Worm (Caenorhabditis elegans) whole organism, late embryonic: ENCODE data around the gene lig-1.

Experiments
- C38D4.7 ChIP-seq: fragments of 200-800 bp; sonication (Bioruptor generic); optimal IDR thresholded peaks from 2 replicates; lab custom pipeline; 2018; ENCODE audit warnings: mild to moderate bottlenecking, missing genetic modification characterization, moderate library complexity, missing compliant biosample characterization
- T23F11.4 ChIP-seq: fragments of 200-800 bp; sonication (Bioruptor generic); optimal IDR thresholded peaks from 2 replicates; lab custom pipeline; 2018; ENCODE audit warnings: mild to moderate bottlenecking, missing genetic modification characterization, missing compliant biosample characterization
- ahr-1 ChIP-seq: sonication (generic microtip); optimal IDR thresholded peaks from 2 replicates; lab custom pipeline; 2016; ENCODE audit warnings: missing genetic modification characterization, missing compliant biosample characterization
- ama-1 ChIP-seq: fragments of 150-350 bp; optimal IDR thresholded peaks from 2 replicates; lab custom pipeline; 2014
- ceh-19 ChIP-seq: fragments of 200-800 bp; sonication (Bioruptor generic); optimal IDR thresholded peaks from 2 replicates; lab custom pipeline; 2018; ENCODE audit warnings: mild to moderate bottlenecking, missing genetic modification characterization, missing compliant biosample characterization
- ceh-22 ChIP-seq: sonication (generic microtip); optimal IDR thresholded peaks from 2 replicates; lab custom pipeline; 2017; ENCODE audit warnings: missing biosample characterization, missing genetic modification characterization
- ceh-24 ChIP-seq: sonication (generic microtip); optimal IDR thresholded peaks from 2 replicates; lab custom pipeline; 2016; ENCODE audit warnings: mild to moderate bottlenecking, missing genetic modification characterization, missing compliant biosample characterization
- ceh-30 ChIP-seq: fragments of 150-350 bp; optimal IDR thresholded peaks from 2 replicates; lab custom pipeline; 2014; ENCODE audit warnings: missing biosample characterization, missing genetic modification characterization
- ceh-31 ChIP-seq: sonication (generic microtip); optimal IDR thresholded peaks from 2 replicates; lab custom pipeline; 2016; ENCODE audit warnings: missing genetic modification characterization, missing compliant biosample characterization
- ceh-34 ChIP-seq: sonication (generic microtip); optimal IDR thresholded peaks from 2 replicates; lab custom pipeline; 2016; ENCODE audit warnings: mild to moderate bottlenecking, missing genetic modification characterization, missing compliant biosample characterization
- ceh-45 ChIP-seq: fragments of 200-800 bp; sonication (Bioruptor generic); IDR thresholded peaks from 2 replicates; pipeline ENCODE4 v1.3.6; 2022; ENCODE audit warnings: missing genetic modification reagents, missing genetic modification characterization, missing compliant biosample characterization
- ceh-48 ChIP-seq: sonication (generic microtip); optimal IDR thresholded peaks from 2 replicates; lab custom pipeline; 2016; ENCODE audit warnings: missing genetic modification characterization, inconsistent platforms, missing compliant biosample characterization
- ceh-6 ChIP-seq: fragments of 200-800 bp; sonication (Bioruptor generic); optimal IDR thresholded peaks from 2 replicates; lab custom pipeline; 2018; ENCODE audit warnings: mild to moderate bottlenecking, missing genetic modification characterization, missing compliant biosample characterization
- ceh-9 ChIP-seq: sonication (generic microtip); optimal IDR thresholded peaks from 2 replicates; lab custom pipeline; 2016; ENCODE audit warnings: mild to moderate bottlenecking, missing genetic modification characterization, inconsistent platforms, missing compliant biosample characterization
- che-1 ChIP-seq: sonication (generic microtip); optimal IDR thresholded peaks from 2 replicates; lab custom pipeline; 2016; ENCODE audit warnings: mild to moderate bottlenecking, missing genetic modification characterization, missing compliant biosample characterization
- dmd-4 ChIP-seq: sonication (generic microtip); optimal IDR thresholded peaks from 2 replicates; lab custom pipeline; 2016; ENCODE audit warnings: borderline replicate concordance, missing genetic modification characterization, missing compliant biosample characterization
- dve-1 ChIP-seq: sonication (generic microtip); optimal IDR thresholded peaks from 2 replicates; lab custom pipeline; 2017; ENCODE audit warnings: antibody characterized with exemption, mild to moderate bottlenecking, missing genetic modification characterization, missing compliant biosample characterization
- gmeb-2 ChIP-seq: sonication (generic microtip); optimal IDR thresholded peaks from 2 replicates; lab custom pipeline; 2016; ENCODE audit warnings: missing genetic modification characterization, inconsistent platforms, missing compliant biosample characterization
- hlh-8 ChIP-seq: sonication (generic microtip); optimal IDR thresholded peaks from 2 replicates; lab custom pipeline; 2016; ENCODE audit warnings: missing genotype, missing genetic modification characterization, missing compliant biosample characterization
- lim-6 ChIP-seq: sonication (generic microtip); optimal IDR thresholded peaks from 2 replicates; lab custom pipeline; 2016; ENCODE audit warnings: missing genetic modification characterization, missing compliant biosample characterization
- lin-11 ChIP-seq: fragments of 200-800 bp; sonication (Bioruptor generic); optimal IDR thresholded peaks from 2 replicates; lab custom pipeline; 2018; ENCODE audit warnings: mild to moderate bottlenecking, missing genetic modification characterization, missing compliant biosample characterization
- madf-2 ChIP-seq: sonication (generic microtip); optimal IDR thresholded peaks from 2 replicates; lab custom pipeline; 2017; ENCODE audit warnings: missing genetic modification characterization, missing compliant biosample characterization
- nfya-1 ChIP-seq: sonication (generic microtip); optimal IDR thresholded peaks from 2 replicates; lab custom pipeline; 2017; ENCODE audit warnings: missing genetic modification characterization, mild to moderate bottlenecking, missing compliant biosample characterization, antibody characterized with exemption, moderate library complexity
- nhr-232 ChIP-seq: sonication (generic microtip); optimal IDR thresholded peaks from 2 replicates; lab custom pipeline; 2016; ENCODE audit warnings: missing genetic modification characterization, missing compliant biosample characterization
- npax-4 ChIP-seq: sonication (generic microtip); optimal IDR thresholded peaks from 2 replicates; lab custom pipeline; 2016; ENCODE audit warnings: missing genetic modification characterization, missing compliant biosample characterization
- odd-2 ChIP-seq: sonication (generic microtip); optimal IDR thresholded peaks from 2 replicates; lab custom pipeline; 2017; ENCODE audit warnings: antibody characterized with exemption, mild to moderate bottlenecking, missing genetic modification characterization, missing compliant biosample characterization
- pag-3 ChIP-seq: sonication (generic microtip); optimal IDR thresholded peaks from 2 replicates; lab custom pipeline; 2016; ENCODE audit warnings: missing compliant biosample characterization, missing genetic modification characterization, borderline replicate concordance
- pha-2 ChIP-seq: sonication (generic microtip); optimal IDR thresholded peaks from 2 replicates; lab custom pipeline; 2017; ENCODE audit warnings: mild to moderate bottlenecking, missing genetic modification characterization, missing compliant biosample characterization
- pha-4 ChIP-seq: fragments of 150-350 bp; optimal IDR thresholded peaks from 2 replicates; lab custom pipeline; 2018; ENCODE audit warnings: missing biosample characterization, missing genetic modification reagents, missing genetic modification characterization
- pros-1 ChIP-seq: fragments of 150-350 bp; optimal IDR thresholded peaks from 2 replicates; lab custom pipeline; 2014; ENCODE audit warnings: missing biosample characterization, missing genetic modification reagents, missing genetic modification characterization
- sox-4 ChIP-seq: sonication (generic microtip); optimal IDR thresholded peaks from 2 replicates; lab custom pipeline; 2017; ENCODE audit warnings: mild to moderate bottlenecking, missing genetic modification characterization, inconsistent platforms, missing compliant biosample characterization
- tbx-7 ChIP-seq: sonication (generic microtip); optimal IDR thresholded peaks from 2 replicates; lab custom pipeline; 2016; ENCODE audit warnings: missing genotype, missing genetic modification characterization, missing compliant biosample characterization
- unc-3 ChIP-seq, 2 experiments: fragments of 200-800 bp in 1 of 2; sonication (Bioruptor generic) in 1 of 2; sonication (generic microtip) in 1 of 2; conservative IDR thresholded peaks in 1 of 2; optimal IDR thresholded peaks in 1 of 2; 2 replicates each; pipeline versions ENCODE4 v1.3.6 to Lab custom; 2016 to 2022; ENCODE audit warnings: missing compliant biosample characterization in 2 of 2, missing genetic modification characterization in 2 of 2, missing genetic modification reagents in 1 of 2
- unc-55 ChIP-seq: sonication (generic microtip); optimal IDR thresholded peaks from 2 replicates; lab custom pipeline; 2017; ENCODE audit warnings: missing biosample characterization, missing genetic modification reagents, missing genetic modification characterization
- unc-86 ChIP-seq: sonication (generic microtip); optimal IDR thresholded peaks from 2 replicates; lab custom pipeline; 2016; ENCODE audit warnings: missing genetic modification characterization, missing compliant biosample characterization
- ztf-16 ChIP-seq: sonication (generic microtip); optimal IDR thresholded peaks from 2 replicates; lab custom pipeline; 2017; ENCODE audit warnings: missing genetic modification characterization, missing compliant biosample characterization

Gene lig-1

ce11 chrV:10794463-10794862, 19.4 kb upstream of the lig-1 start:
- TF ChIP-seq ceh-45 = no peak
- no peak for TF ChIP-seq T23F11.4 (GFP tag; lab: Kevin White, UChicago)
- no peak for TF ChIP-seq ama-1 (lab: Kevin White, UChicago)
- TF ChIP-seq ztf-16 = no peak
- no peak for TF ChIP-seq ceh-31 (tag; lab: Kevin White, UChicago)
- TF ChIP-seq ceh-6 (GFP tag; lab: Kevin White, UChicago) = no peak
- TF ChIP-seq ceh-22 (tag; lab: Kevin White, UChicago) = no peak
- no peak for TF ChIP-seq hlh-8 (tag; lab: Kevin White, UChicago)
- TF ChIP-seq ceh-19 (GFP tag; lab: Kevin White, UChicago) = no peak
- TF ChIP-seq gmeb-2 (tag; lab: Kevin White, UChicago) = no peak
- TF ChIP-seq unc-86 (tag; lab: Kevin White, UChicago) = no peak
- TF ChIP-seq unc-3 (GFP tag; conservative IDR thresholded peaks at IDR 0.05; lab: Robert Waterston, UW) = no peak
- no peak for TF ChIP-seq unc-3 (tag; optimal IDR thresholded peaks at IDR 0.05; lab: Kevin White, UChicago)

ce11 chrV:10795494-10795893, 18.4 kb upstream of the lig-1 start, which contains the start of gene D1054.19:
Gene D1054.19, plus strand, starts transcription at chrV:10795794.
- TF ChIP-seq pag-3 (tag; lab: Kevin White, UChicago) (no peak), dmd-4 (no peak), odd-2 (tag; lab: Kevin White, UChicago) (no peak), nfya-1 (no peak), ceh-9 (tag; lab: Kevin White, UChicago) (no peak), hlh-8 (tag; lab: Kevin White, UChicago) (no peak)

ce11 chrV:10798090-10798489, 15.8 kb upstream of the lig-1 start, which contains the start of gene srh-184:
Gene srh-184, minus strand, starts transcription at chrV:10798190.
- TF ChIP-seq sox-4 (no peak), pag-3 (tag; lab: Kevin White, UChicago) (no peak), pros-1 (no peak), ceh-24 (tag; lab: Kevin White, UChicago) (no peak), ceh-30 (no peak), nfya-1 (no peak), unc-55 (GFP tag; lab: Kevin White, UChicago) (no peak), ceh-19 (GFP tag; lab: Kevin White, UChicago) (no peak), che-1 (tag; lab: Kevin White, UChicago) (no peak), tbx-7 (no peak), ceh-48 (no peak), ceh-45 (no peak), npax-4 (tag; lab: Kevin White, UChicago) (no peak)
- TF ChIP-seq, all 69 proteins: peak for 0

ce11 chrV:10801154-10801553, 12.8 kb upstream of the lig-1 start, which contains the start of gene D1054.18:
Gene D1054.18, minus strand, starts transcription at chrV:10801198.
- no peak for TF ChIP-seq unc-86 (tag; lab: Kevin White, UChicago)
- no peak for TF ChIP-seq pha-2 (tag; lab: Kevin White, UChicago)
- TF ChIP-seq T23F11.4 (GFP tag; lab: Kevin White, UChicago) = no peak
- no peak for TF ChIP-seq pha-4 (tag; lab: Kevin White, UChicago)
- TF ChIP-seq lim-6 = no peak
- no peak for TF ChIP-seq dmd-4
- no peak for TF ChIP-seq pag-3 (tag; lab: Kevin White, UChicago)
- TF ChIP-seq madf-2 = no peak
- no peak for TF ChIP-seq ahr-1 (tag; lab: Kevin White, UChicago)
- no peak for TF ChIP-seq C38D4.7
- no peak for TF ChIP-seq ceh-45
- TF ChIP-seq unc-3 (GFP tag; conservative IDR thresholded peaks at IDR 0.05; lab: Robert Waterston, UW) = no peak
- TF ChIP-seq unc-3 (tag; optimal IDR thresholded peaks at IDR 0.05; lab: Kevin White, UChicago) = no peak
- TF ChIP-seq ceh-22 (tag; lab: Kevin White, UChicago) = no peak
- TF ChIP-seq lin-11 (tag; lab: Kevin White, UChicago) = no peak
- TF ChIP-seq dve-1 = no peak
- TF ChIP-seq nhr-232 (tag; lab: Kevin White, UChicago) = no peak
- no peak for TF ChIP-seq ceh-34 (tag; lab: Kevin White, UChicago)
